Worm (Caenorhabditis elegans) whole organism, mixed stage, embryonic: ENCODE measurements around the gene F08G2.7.

ENCODE experiments used
- bed-3 ChIP-seq: fragments of 200-800 bp; sonication (Bioruptor generic); optimal IDR thresholded peaks from 3 replicates; lab custom pipeline; 2018; ENCODE audit warnings: mild to moderate bottlenecking, missing genetic modification characterization, moderate library complexity, missing compliant biosample characterization
- elt-3 ChIP-seq: fragments of 150-350 bp; optimal IDR thresholded peaks from 2 replicates; lab custom pipeline; 2014; ENCODE audit warnings: missing biosample characterization, missing genetic modification characterization
- lsy-2 ChIP-seq: fragments of 150-350 bp; optimal IDR thresholded peaks from 2 replicates; lab custom pipeline; 2014; ENCODE audit warnings: missing biosample characterization, missing genetic modification characterization
- nhr-12 ChIP-seq: fragments of 150-350 bp; optimal IDR thresholded peaks from 2 replicates; lab custom pipeline; 2014; ENCODE audit warnings: missing biosample characterization, missing genetic modification characterization
- nhr-237 ChIP-seq: fragments of 150-350 bp; optimal IDR thresholded peaks from 2 replicates; lab custom pipeline; 2014; ENCODE audit warnings: missing biosample characterization, missing genetic modification characterization
- nhr-76 ChIP-seq: sonication (generic microtip); optimal IDR thresholded peaks from 2 replicates; lab custom pipeline; 2017; ENCODE audit warnings: missing biosample characterization, missing genetic modification characterization
- sem-2 ChIP-seq: fragments of 200-800 bp; sonication (Bioruptor generic); optimal IDR thresholded peaks from 2 replicates; lab custom pipeline; 2018; ENCODE audit warnings: mild to moderate bottlenecking, missing genetic modification characterization, missing compliant biosample characterization
- sptf-1 ChIP-seq: sonication (generic microtip); optimal IDR thresholded peaks from 2 replicates; lab custom pipeline; 2017; ENCODE audit warnings: mild to moderate bottlenecking, missing genetic modification characterization, moderate library complexity, missing compliant biosample characterization
- unc-62 ChIP-seq: fragments of 150-350 bp; optimal IDR thresholded peaks from 2 replicates; lab custom pipeline; 2014; ENCODE audit warnings: missing biosample characterization, missing genetic modification reagents, missing genetic modification characterization

ce11 chrII:13815513-13815912 is 25.4 kb downstream of the F08G2.7 start:
- no peak for TF ChIP-seq lsy-2 (tag; lab: Kevin White, UChicago)
- TF ChIP-seq nhr-12 (tag; lab: Kevin White, UChicago), result no peak
- TF ChIP-seq bed-3 (GFP tag; lab: Kevin White, UChicago), result no peak
- TF ChIP-seq unc-62 (GFP tag; lab: Kevin White, UChicago), result no peak
- TF ChIP-seq nhr-237 (tag; lab: Kevin White, UChicago), result no peak
- no peak for TF ChIP-seq nhr-76 (tag; lab: Kevin White, UChicago)
- no peak for TF ChIP-seq elt-3 (tag; lab: Kevin White, UChicago)
- no peak for TF ChIP-seq sptf-1 (tag; lab: Kevin White, UChicago)
- no peak for TF ChIP-seq sem-2 (GFP tag; lab: Kevin White, UChicago)
